Fruit fly (Drosophila melanogaster) whole organism, embryonic: Measurements from ENCODE around the gene CG15034.

Experiments used
- BEAF-32 ChIP-seq: fragments of 200-800 bp; sonication (Bioruptor generic); optimal IDR thresholded peaks from 3 replicates; lab custom pipeline; 2017; ENCODE audit warnings: missing biosample characterization, missing genetic modification characterization, mild to moderate bottlenecking, moderate library complexity, missing genetic modification reagents
- CG10431 ChIP-seq: fragments of 200-800 bp; sonication (Bioruptor generic); optimal IDR thresholded peaks from 3 replicates; lab custom pipeline; 2018; ENCODE audit warnings: missing biosample characterization, mild to moderate bottlenecking, missing genetic modification characterization
- CG10462 ChIP-seq: fragments of 200-800 bp; sonication (Bioruptor generic); optimal IDR thresholded peaks from 2 replicates; lab custom pipeline; 2016; ENCODE audit warnings: missing biosample characterization, missing genetic modification characterization
- CG1602 ChIP-seq: fragments of 200-800 bp; sonication (Bioruptor generic); optimal IDR thresholded peaks from 3 replicates; lab custom pipeline; 2016; ENCODE audit warnings: missing biosample characterization, missing genetic modification characterization
- CG1603 ChIP-seq: fragments of 200-800 bp; sonication (Bioruptor generic); optimal IDR thresholded peaks from 2 replicates; lab custom pipeline; 2019; ENCODE audit warnings: missing biosample characterization, mild to moderate bottlenecking, missing genetic modification characterization, moderate library complexity
- CG17186 ChIP-seq: fragments of 200-800 bp; sonication (Bioruptor generic); optimal IDR thresholded peaks from 3 replicates; lab custom pipeline; 2017; ENCODE audit warnings: missing biosample characterization, missing genetic modification reagents, missing genetic modification characterization
- CG2116 ChIP-seq: fragments of 200-800 bp; sonication (Bioruptor generic); optimal IDR thresholded peaks from 3 replicates; lab custom pipeline; 2018; ENCODE audit warnings: missing biosample characterization, mild to moderate bottlenecking, missing genetic modification characterization
- CG2120 ChIP-seq: fragments of 200-800 bp; sonication (Bioruptor generic); optimal IDR thresholded peaks from 3 replicates; lab custom pipeline; 2016; ENCODE audit warnings: missing biosample characterization, missing genetic modification characterization
- CG2889 ChIP-seq: fragments of 200-800 bp; sonication (Bioruptor generic); IDR thresholded peaks from 3 replicates; pipeline ENCODE4 v1.3.6; 2022; ENCODE audit warnings: missing biosample characterization, missing genetic modification characterization
- CG30403 ChIP-seq: fragments of 200-800 bp; sonication (Bioruptor generic); optimal IDR thresholded peaks from 3 replicates; lab custom pipeline; 2016; ENCODE audit warnings: missing biosample characterization, missing genetic modification characterization
- CG34376 ChIP-seq: fragments of 200-800 bp; sonication (Bioruptor generic); optimal IDR thresholded peaks from 2 replicates; lab custom pipeline; 2018; ENCODE audit warnings: missing biosample characterization, mild to moderate bottlenecking, missing genetic modification characterization
- CG4424 ChIP-seq: fragments of 200-800 bp; sonication (Bioruptor generic); optimal IDR thresholded peaks from 3 replicates; lab custom pipeline; 2016; ENCODE audit warnings: missing biosample characterization, missing genetic modification characterization
- CG4854 ChIP-seq: fragments of 200-800 bp; sonication (Bioruptor generic); optimal IDR thresholded peaks from 2 replicates; lab custom pipeline; 2016; ENCODE audit warnings: missing biosample characterization, missing genetic modification characterization, inconsistent platforms
- CG6683 ChIP-seq: fragments of 200-800 bp; sonication (Bioruptor generic); optimal IDR thresholded peaks from 2 replicates; lab custom pipeline; 2017; ENCODE audit warnings: missing biosample characterization, mild to moderate bottlenecking, missing genetic modification characterization, missing genetic modification reagents
- CG7357 ChIP-seq: fragments of 200-800 bp; sonication (Bioruptor generic); IDR thresholded peaks from 3 replicates; pipeline ENCODE4 v1.3.6; 2022; ENCODE audit warnings: missing biosample characterization, missing genetic modification characterization
- CG8290 ChIP-seq, 3 experiments: fragments of 200-800 bp; sonication (Bioruptor generic); optimal IDR thresholded peaks; 2 replicates each; lab custom pipeline; 2016 to 2019; ENCODE audit warnings: missing biosample characterization in 3 of 3, missing genetic modification characterization in 3 of 3, mild to moderate bottlenecking in 2 of 3, moderate library complexity in 1 of 3
- CG8388 ChIP-seq: fragments of 200-800 bp; sonication (Bioruptor generic); optimal IDR thresholded peaks from 2 replicates; lab custom pipeline; 2019; ENCODE audit warnings: missing biosample characterization, mild to moderate bottlenecking, missing genetic modification characterization, moderate library complexity
- Dref ChIP-seq: fragments of 200-800 bp; sonication (Bioruptor generic); IDR thresholded peaks from 2 replicates; pipeline ENCODE4 v1.3.6; 2022; ENCODE audit warnings: missing biosample characterization, missing genetic modification characterization
- E2f1 ChIP-seq: fragments of 200-800 bp; sonication (Bioruptor generic); IDR thresholded peaks from 2 replicates; pipeline ENCODE4 v1.3.6; 2022; ENCODE audit warnings: missing biosample characterization, missing genetic modification characterization
- Eip74EF ChIP-seq, 2 experiments: fragments of 200-800 bp in 1 of 2; fragments of >200 bp in 1 of 2; sonication (Bioruptor generic) in 1 of 2; optimal IDR thresholded peaks; 2 replicates each; lab custom pipeline; 2017 to 2019; ENCODE audit warnings: missing biosample characterization in 2 of 2, missing genetic modification characterization in 2 of 2, mild to moderate bottlenecking in 1 of 2, moderate library complexity in 1 of 2
- Hmx ChIP-seq: fragments of 200-800 bp; sonication (Bioruptor generic); optimal IDR thresholded peaks from 2 replicates; lab custom pipeline; 2016; ENCODE audit warnings: missing biosample characterization, missing genetic modification characterization
- MBD-R2 ChIP-seq: fragments of 200-800 bp; sonication (Bioruptor generic); IDR thresholded peaks from 2 replicates; pipeline ENCODE4 v1.3.6; 2022; ENCODE audit warnings: missing biosample characterization, missing genetic modification characterization
- Meics ChIP-seq: fragments of 200-800 bp; sonication (Bioruptor generic); optimal IDR thresholded peaks from 2 replicates; lab custom pipeline; 2017; ENCODE audit warnings: missing biosample characterization, mild to moderate bottlenecking, missing genetic modification characterization
- NFAT ChIP-seq: fragments of 200-800 bp; sonication (Bioruptor generic); IDR thresholded peaks from 2 replicates; pipeline ENCODE4 v1.3.6; 2022; ENCODE audit warnings: missing biosample characterization, missing genetic modification characterization
- Nf-YB ChIP-seq: fragments of 200-800 bp; sonication (Bioruptor generic); optimal IDR thresholded peaks from 3 replicates; lab custom pipeline; 2019; ENCODE audit warnings: missing biosample characterization, mild to moderate bottlenecking, missing genetic modification characterization, moderate library complexity
- NfI ChIP-seq: fragments of 200-800 bp; sonication (Bioruptor generic); optimal IDR thresholded peaks from 3 replicates; lab custom pipeline; 2018; ENCODE audit warnings: missing biosample characterization, mild to moderate bottlenecking, missing genetic modification characterization, moderate library complexity
- Optix ChIP-seq: fragments of 200-800 bp; sonication (Bioruptor generic); IDR thresholded peaks from 3 replicates; pipeline ENCODE4 v1.3.6; 2022; ENCODE audit warnings: missing biosample characterization, missing genetic modification characterization
- Sox102F ChIP-seq: fragments of 200-800 bp; sonication (Bioruptor generic); optimal IDR thresholded peaks from 2 replicates; lab custom pipeline; 2018; ENCODE audit warnings: missing biosample characterization, mild to moderate bottlenecking, missing genetic modification characterization, moderate library complexity
- aop ChIP-seq: fragments of 200-800 bp; sonication (Bioruptor generic); IDR thresholded peaks from 2 replicates; pipeline ENCODE4 v1.3.6; 2022; ENCODE audit warnings: missing biosample characterization, missing genetic modification characterization
- ara ChIP-seq: fragments of 200-800 bp; sonication (Bioruptor generic); IDR thresholded peaks from 2 replicates; pipeline ENCODE4 v1.3.6; 2022; ENCODE audit warnings: missing biosample characterization, missing genetic modification characterization
- bab2 ChIP-seq: fragments of 200-800 bp; sonication (Bioruptor generic); optimal IDR thresholded peaks from 2 replicates; lab custom pipeline; 2016; ENCODE audit warnings: missing biosample characterization, missing genetic modification characterization
- cas ChIP-seq: fragments of 200-800 bp; sonication (Bioruptor generic); IDR thresholded peaks from 2 replicates; pipeline ENCODE4 v1.3.6; 2022; ENCODE audit warnings: missing biosample characterization, missing genetic modification characterization
- chm ChIP-seq: fragments of 200-800 bp; sonication (Bioruptor generic); IDR thresholded peaks from 2 replicates; pipeline ENCODE4 v1.3.6; 2022; ENCODE audit warnings: missing biosample characterization, missing genetic modification characterization
- dpn ChIP-seq, 2 experiments: fragments of 200-800 bp; sonication (Bioruptor generic); optimal IDR thresholded peaks; 3 replicates each; lab custom pipeline; 2016; ENCODE audit warnings: missing biosample characterization in 2 of 2, missing genetic modification characterization in 2 of 2
- eyg ChIP-seq: fragments of 200-800 bp; sonication (Bioruptor generic); optimal IDR thresholded peaks from 3 replicates; lab custom pipeline; 2016; ENCODE audit warnings: missing biosample characterization, missing genetic modification characterization
- fd96Cb ChIP-seq: fragments of 200-800 bp; sonication (Bioruptor generic); optimal IDR thresholded peaks from 2 replicates; lab custom pipeline; 2018; ENCODE audit warnings: missing biosample characterization, mild to moderate bottlenecking, missing genetic modification characterization, moderate library complexity
- gro ChIP-seq: fragments of 200-800 bp; sonication (Bioruptor generic); optimal IDR thresholded peaks from 2 replicates; lab custom pipeline; 2016; ENCODE audit warnings: missing biosample characterization, missing genetic modification characterization
- klu ChIP-seq: fragments of 200-800 bp; sonication (Bioruptor generic); IDR thresholded peaks from 2 replicates; pipeline ENCODE4 v1.3.6; 2022; ENCODE audit warnings: missing biosample characterization, missing genetic modification characterization
- pfk ChIP-seq: fragments of 200-800 bp; sonication (Bioruptor generic); optimal IDR thresholded peaks from 2 replicates; lab custom pipeline; 2018; ENCODE audit warnings: missing biosample characterization, mild to moderate bottlenecking, missing genetic modification characterization, moderate library complexity
- pros ChIP-seq: fragments of 200-800 bp; sonication (Bioruptor generic); optimal IDR thresholded peaks from 3 replicates; lab custom pipeline; 2019; ENCODE audit warnings: missing biosample characterization, mild to moderate bottlenecking, missing genetic modification characterization, moderate library complexity
- pzg ChIP-seq: fragments of 200-800 bp; sonication (Bioruptor generic); optimal IDR thresholded peaks from 3 replicates; lab custom pipeline; 2018; ENCODE audit warnings: missing biosample characterization, mild to moderate bottlenecking, missing genetic modification characterization, moderate library complexity
- ro ChIP-seq: fragments of 200-800 bp; sonication (Bioruptor generic); IDR thresholded peaks from 2 replicates; pipeline ENCODE4 v1.3.6; 2022; ENCODE audit warnings: missing biosample characterization, missing genetic modification characterization
- salm ChIP-seq: fragments of 200-800 bp; sonication (Bioruptor generic); optimal IDR thresholded peaks from 2 replicates; lab custom pipeline; 2018; ENCODE audit warnings: missing biosample characterization, mild to moderate bottlenecking, missing genetic modification characterization
- schlank ChIP-seq: fragments of 200-800 bp; sonication (Bioruptor generic); optimal IDR thresholded peaks from 2 replicates; lab custom pipeline; 2018; ENCODE audit warnings: missing biosample characterization, mild to moderate bottlenecking, missing genetic modification characterization
- sens ChIP-seq: fragments of 200-800 bp; sonication (Bioruptor generic); peaks from one replicate; lab custom pipeline; 2016; ENCODE audit warnings: missing biosample characterization, missing genetic modification characterization
- so ChIP-seq: fragments of 200-800 bp; sonication (Bioruptor generic); IDR thresholded peaks from 3 replicates; pipeline ENCODE4 v1.3.6; 2022; ENCODE audit warnings: missing biosample characterization, missing genetic modification characterization
- sug ChIP-seq: fragments of 200-800 bp; optimal IDR thresholded peaks from 2 replicates; lab custom pipeline; 2019; ENCODE audit warnings: missing biosample characterization, mild to moderate bottlenecking, missing genetic modification characterization, moderate library complexity
- toy ChIP-seq: fragments of 200-800 bp; sonication (Bioruptor generic); IDR thresholded peaks from 2 replicates; pipeline ENCODE4 v1.3.6; 2022; ENCODE audit warnings: missing biosample characterization, missing genetic modification characterization

Gene CG15034

DNA sequence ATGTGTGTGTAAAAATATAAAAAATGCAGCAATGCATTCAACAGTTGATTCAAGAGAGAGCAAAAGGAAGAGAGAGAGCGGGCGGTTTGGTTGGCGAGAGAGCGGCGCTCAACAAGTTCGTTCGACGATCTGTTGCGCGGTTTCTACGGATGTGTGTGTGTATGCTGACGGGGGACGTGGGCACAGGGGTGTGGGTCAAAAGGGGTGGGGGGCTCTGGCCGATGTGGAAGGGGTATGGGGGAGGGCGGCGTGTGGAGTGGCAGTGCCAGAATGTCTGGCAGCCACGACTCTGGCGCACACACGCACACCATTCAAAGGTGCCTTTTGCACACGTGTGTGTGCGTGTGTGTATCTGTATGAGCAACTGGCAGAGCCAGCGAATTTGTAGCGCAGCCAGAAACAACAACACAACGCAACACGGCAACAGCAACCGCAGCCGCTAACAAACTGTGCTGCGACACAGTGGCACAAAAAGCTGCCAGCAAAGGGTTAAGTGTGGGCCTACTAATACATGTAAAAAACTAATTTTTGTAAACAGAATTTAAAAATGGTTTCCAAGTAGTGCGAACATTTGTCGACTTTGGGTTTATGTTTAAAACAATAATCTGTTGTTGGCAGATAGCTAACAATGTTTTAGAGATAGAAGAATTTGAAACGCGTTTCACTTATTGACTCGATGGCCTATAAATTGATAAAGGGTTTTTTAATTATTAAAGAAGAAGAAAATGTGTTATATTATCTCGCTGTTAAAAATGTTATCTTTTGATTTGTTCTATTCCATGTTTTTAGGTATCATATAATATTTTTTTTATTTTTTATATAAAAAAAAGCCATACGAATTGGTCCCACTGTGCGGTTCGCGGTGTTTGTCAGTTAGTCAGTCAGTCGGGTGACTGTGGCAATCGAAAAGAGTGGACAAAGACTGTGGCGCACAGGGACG, 40.5 kb downstream of the CG15034 start (continued):
- TF ChIP-seq NfI (GFP tag; lab: Kevin White, UChicago) (peak; percentile 92), CG1602 (GFP tag; lab: Kevin White, UChicago) (peak; percentile 93), Nf-YB (peak; percentile 78), Hmx (GFP tag; lab: Kevin White, UChicago) (peak; percentile 36), CG2120 (GFP tag; lab: Kevin White, UChicago) (peak; percentile 87), CG30403 (peak; percentile 95), gro (GFP tag; lab: Kevin White, UChicago) (peak; percentile 11), eyg (GFP tag; lab: Kevin White, UChicago) (peak; percentile 65), cas (no peak; the same call in 1 of the 2 replicates), so (GFP tag; lab: Robert Waterston, UW) (peak; percentile 72; the same call in 2 of the 3 replicates), Eip74EF (GFP tag; optimal IDR thresholded peaks at IDR 0.05; lab: Kevin White, UChicago) (peak in 1 of 2 experiments; percentile 67), CG2116 (GFP tag; lab: Kevin White, UChicago) (peak; percentile 45), BEAF-32 (GFP tag; lab: Kevin White, UChicago) (no peak), bab2 (GFP tag; lab: Kevin White, UChicago) (peak; percentile 67), CG4854 (GFP tag; lab: Kevin White, UChicago) (peak; percentile 79), CG17186 (GFP tag; lab: Kevin White, UChicago) (peak; percentile 50), chm (GFP tag; lab: Robert Waterston, UW) (no peak), CG10431 (GFP tag; lab: Kevin White, UChicago) (peak; percentile 87), CG34376 (GFP tag; lab: Kevin White, UChicago) (no peak), CG2889 (GFP tag; lab: Robert Waterston, UW) (peak; percentile 55; the same call in 1 of the 3 replicates), pzg (GFP tag; lab: Kevin White, UChicago) (no peak), CG8290 (GFP tag; optimal IDR thresholded peaks at IDR 0.05; lab: Kevin White, UChicago) (no peak), CG8290 (tag; optimal IDR thresholded peaks at IDR 0.05; lab: Kevin White, UChicago) (peak in 1 of 2 experiments; percentile 64), Optix (GFP tag; lab: Robert Waterston, UW) (peak; percentile 56; the same call in 2 of the 3 replicates), fd96Cb (tag; lab: Kevin White, UChicago) (peak; percentile 97), CG4424 (GFP tag; lab: Kevin White, UChicago) (peak; percentile 95), CG6683 (peak; percentile 74), MBD-R2 (GFP tag; lab: Robert Waterston, UW) (0 out of 2 replicates have a peak, but pooled peaks have one; percentile 7), pfk (GFP tag; lab: Kevin White, UChicago) (no peak), schlank (tag; lab: Kevin White, UChicago) (peak; percentile 34), CG8388 (GFP tag; lab: Kevin White, UChicago) (peak; percentile 93), aop (GFP tag; lab: Robert Waterston, UW) (no peak), Dref (GFP tag; lab: Robert Waterston, UW) (no peak), CG7357 (GFP tag; lab: Robert Waterston, UW) (peak; percentile 84), Sox102F (GFP tag; lab: Kevin White, UChicago) (peak; percentile 95), salm (tag; lab: Kevin White, UChicago) (peak; percentile 84), sens (GFP tag; lab: Kevin White, UChicago) (peak; percentile 95), sug (tag; lab: Kevin White, UChicago) (peak; percentile 58), CG1603 (tag; lab: Kevin White, UChicago) (peak; percentile 71), Meics (GFP tag; lab: Kevin White, UChicago) (peak; percentile 96), E2f1 (GFP tag; lab: Robert Waterston, UW) (peak; percentile 81), klu (GFP tag; lab: Robert Waterston, UW) (peak; percentile 61), NFAT (GFP tag; lab: Robert Waterston, UW) (peak; percentile 39), pros (GFP tag; lab: Kevin White, UChicago) (no peak), dpn (GFP tag; optimal IDR thresholded peaks at IDR 0.05; lab: Kevin White, UChicago) (peak; percentile 70 to 84), toy (GFP tag; lab: Robert Waterston, UW) (no peak), CG10462 (GFP tag; lab: Kevin White, UChicago) (peak; percentile 89), ara (GFP tag; lab: Robert Waterston, UW) (peak; percentile 67), ro (GFP tag; lab: Robert Waterston, UW) (peak; percentile 22; the same call in 1 of the 2 replicates)
